Fruit fly (Drosophila melanogaster) whole organism, embryonic: ENCODE results near the gene vih.
A peak's percentile ranks its signal among the peaks of the same experiment; 100 is the strongest.

ENCODE experiments used
- Asciz ChIP-seq: fragments of 200-800 bp; sonication (Bioruptor generic); optimal IDR thresholded peaks from 2 replicates; lab custom pipeline; 2017; ENCODE audit warnings: missing biosample characterization, mild to moderate bottlenecking, missing genetic modification characterization, missing genetic modification reagents
- Atf3 ChIP-seq: fragments of 200-800 bp; sonication (Bioruptor generic); optimal IDR thresholded peaks from 3 replicates; lab custom pipeline; 2016; ENCODE audit warnings: missing biosample characterization, missing genetic modification characterization
- CG10321 ChIP-seq: fragments of 200-800 bp; sonication (Bioruptor generic); IDR thresholded peaks from 2 replicates; pipeline ENCODE4 v1.3.6; 2022; ENCODE audit warnings: missing biosample characterization, missing genetic modification characterization
- CG10431 ChIP-seq: fragments of 200-800 bp; sonication (Bioruptor generic); optimal IDR thresholded peaks from 3 replicates; lab custom pipeline; 2018; ENCODE audit warnings: missing biosample characterization, mild to moderate bottlenecking, missing genetic modification characterization
- CG11093 ChIP-seq: fragments of 200-800 bp; sonication (Bioruptor generic); IDR thresholded peaks from 3 replicates; pipeline ENCODE4 v1.3.6; 2022; ENCODE audit warnings: missing biosample characterization, missing genetic modification characterization
- CG12236 ChIP-seq: fragments of 200-800 bp; sonication (Bioruptor generic); optimal IDR thresholded peaks from 2 replicates; lab custom pipeline; 2016; ENCODE audit warnings: missing biosample characterization, missing genetic modification characterization
- CG15514 ChIP-seq: fragments of 200-800 bp; sonication (Bioruptor generic); optimal IDR thresholded peaks from 3 replicates; lab custom pipeline; 2017; ENCODE audit warnings: missing biosample characterization, missing genetic modification characterization, mild to moderate bottlenecking, moderate library complexity, missing genetic modification reagents
- CG16779 ChIP-seq: fragments of 200-800 bp; sonication (Bioruptor generic); IDR thresholded peaks from 2 replicates; pipeline ENCODE4 v1.3.6; 2022; ENCODE audit warnings: missing biosample characterization, missing genetic modification characterization
- CG17186 ChIP-seq: fragments of 200-800 bp; sonication (Bioruptor generic); optimal IDR thresholded peaks from 3 replicates; lab custom pipeline; 2017; ENCODE audit warnings: missing biosample characterization, missing genetic modification reagents, missing genetic modification characterization
- CG18262 ChIP-seq: fragments of 200-800 bp; optimal IDR thresholded peaks from 3 replicates; lab custom pipeline; 2019; ENCODE audit warnings: missing biosample characterization, mild to moderate bottlenecking, missing genetic modification characterization, moderate library complexity
- CG2712 ChIP-seq: fragments of 200-800 bp; optimal IDR thresholded peaks from 3 replicates; lab custom pipeline; 2019; ENCODE audit warnings: missing biosample characterization, mild to moderate bottlenecking, missing genetic modification characterization, moderate library complexity
- CG2875 ChIP-seq: fragments of 200-800 bp; sonication (Bioruptor generic); optimal IDR thresholded peaks from 2 replicates; lab custom pipeline; 2017; ENCODE audit warnings: missing biosample characterization, mild to moderate bottlenecking, missing genetic modification characterization, missing genetic modification reagents
- CG32772 ChIP-seq: fragments of 200-800 bp; sonication (Bioruptor generic); IDR thresholded peaks from 2 replicates; pipeline ENCODE4 v1.3.6; 2022; ENCODE audit warnings: missing biosample characterization, missing genetic modification characterization
- CG3726 ChIP-seq: fragments of 200-800 bp; sonication (Bioruptor generic); IDR thresholded peaks from 3 replicates; pipeline ENCODE4, ENCODE4 v1.3.6; 2022; ENCODE audit warnings: missing biosample characterization, missing genetic modification characterization
- CG9932 ChIP-seq: fragments of 200-800 bp; sonication (Bioruptor generic); IDR thresholded peaks from 2 replicates; pipeline ENCODE4 v1.3.6; 2022; ENCODE audit warnings: missing biosample characterization, missing genetic modification characterization
- Dad ChIP-seq: fragments of 200-800 bp; sonication (Bioruptor generic); optimal IDR thresholded peaks from 3 replicates; lab custom pipeline; 2016; ENCODE audit warnings: missing biosample characterization, missing genetic modification characterization
- Dek ChIP-seq: fragments of 200-800 bp; sonication (Bioruptor generic); optimal IDR thresholded peaks from 3 replicates; lab custom pipeline; 2019; ENCODE audit warnings: missing biosample characterization, mild to moderate bottlenecking, missing genetic modification characterization, moderate library complexity
- Doc3 ChIP-seq: fragments of 200-800 bp; sonication (Bioruptor generic); IDR thresholded peaks from 3 replicates; pipeline ENCODE4 v1.3.6; 2022; ENCODE audit warnings: missing biosample characterization, missing genetic modification characterization; ENCODE audit not compliant: partially characterized antibody
- Dp ChIP-seq: fragments of 200-800 bp; sonication (Bioruptor generic); optimal IDR thresholded peaks from 2 replicates; lab custom pipeline; 2018; ENCODE audit warnings: missing biosample characterization, mild to moderate bottlenecking, missing genetic modification characterization, moderate library complexity
- Ets97D ChIP-seq: fragments of 200-800 bp; sonication (Bioruptor generic); optimal IDR thresholded peaks from 3 replicates; lab custom pipeline; 2016; ENCODE audit warnings: missing biosample characterization, missing genetic modification characterization
- Gsc ChIP-seq: fragments of 200-800 bp; sonication (Bioruptor generic); IDR thresholded peaks from 2 replicates; pipeline ENCODE4 v1.3.6; 2022; ENCODE audit warnings: missing biosample characterization, missing genetic modification characterization
- Hmr ChIP-seq: fragments of 200-800 bp; sonication (Bioruptor generic); optimal IDR thresholded peaks from 3 replicates; lab custom pipeline; 2017; ENCODE audit warnings: mild to moderate bottlenecking, missing biosample characterization, missing genetic modification reagents, missing genetic modification characterization
- Hsf ChIP-seq: fragments of 200-800 bp; sonication (Bioruptor generic); optimal IDR thresholded peaks from 3 replicates; lab custom pipeline; 2016; ENCODE audit warnings: missing biosample characterization, missing genetic modification characterization
- Kr ChIP-seq: fragments of 200-800 bp; sonication (Bioruptor generic); optimal IDR thresholded peaks from 2 replicates; lab custom pipeline; 2017; ENCODE audit warnings: missing biosample characterization, mild to moderate bottlenecking, missing genetic modification characterization
- Lim3 ChIP-seq: fragments of 200-800 bp; sonication (Bioruptor generic); IDR thresholded peaks from 2 replicates; pipeline ENCODE4 v1.3.6; 2022; ENCODE audit warnings: missing biosample characterization, missing genetic modification characterization
- NC2α ChIP-seq: fragments of 200-800 bp; sonication (Bioruptor generic); optimal IDR thresholded peaks from 2 replicates; lab custom pipeline; 2016; ENCODE audit warnings: missing biosample characterization, missing genetic modification characterization
- PHDP ChIP-seq: fragments of 200-800 bp; sonication (Bioruptor generic); optimal IDR thresholded peaks from 3 replicates; lab custom pipeline; 2018; ENCODE audit warnings: missing biosample characterization, mild to moderate bottlenecking, missing genetic modification characterization, moderate library complexity
- Rfx ChIP-seq: fragments of 200-800 bp; sonication (Bioruptor generic); IDR thresholded peaks from 2 replicates; pipeline ENCODE4 v1.3.6; 2022; ENCODE audit warnings: missing biosample characterization, missing genetic modification characterization
- YL-1 ChIP-seq: fragments of 200-800 bp; sonication (Bioruptor generic); optimal IDR thresholded peaks from 3 replicates; lab custom pipeline; 2017; ENCODE audit warnings: missing biosample characterization, mild to moderate bottlenecking, missing genetic modification characterization
- cg ChIP-seq: fragments of 200-800 bp; sonication (Bioruptor generic); optimal IDR thresholded peaks from 3 replicates; lab custom pipeline; 2019; ENCODE audit warnings: missing biosample characterization, mild to moderate bottlenecking, missing genetic modification characterization, moderate library complexity
- chm ChIP-seq: fragments of 200-800 bp; sonication (Bioruptor generic); IDR thresholded peaks from 2 replicates; pipeline ENCODE4 v1.3.6; 2022; ENCODE audit warnings: missing biosample characterization, missing genetic modification characterization
- croc ChIP-seq: fragments of 200-800 bp; sonication (Bioruptor generic); conservative IDR thresholded peaks from 3 replicates; pipeline ENCODE4 v1.3.6; 2022; ENCODE audit warnings: missing biosample characterization, missing genetic modification characterization
- crol ChIP-seq: fragments of 200-800 bp; sonication (Bioruptor generic); IDR thresholded peaks from 2 replicates; pipeline ENCODE4 v1.3.6; 2022; ENCODE audit warnings: missing biosample characterization, missing genetic modification characterization
- da ChIP-seq: fragments of 200-800 bp; sonication (Bioruptor generic); optimal IDR thresholded peaks from 2 replicates; lab custom pipeline; 2016; ENCODE audit warnings: missing biosample characterization, missing genetic modification characterization
- danr ChIP-seq: fragments of 200-800 bp; sonication (Bioruptor generic); IDR thresholded peaks from 2 replicates; pipeline ENCODE4 v1.3.6; 2022; ENCODE audit warnings: missing biosample characterization, missing genetic modification characterization
- gsb ChIP-seq: fragments of 200-800 bp; sonication (Bioruptor generic); IDR thresholded peaks from 2 replicates; pipeline ENCODE4 v1.3.6; 2022; ENCODE audit warnings: missing biosample characterization, missing genetic modification characterization
- lab ChIP-seq: fragments of 200-800 bp; sonication (Bioruptor generic); optimal IDR thresholded peaks from 3 replicates; lab custom pipeline; 2017; ENCODE audit warnings: missing biosample characterization, missing genetic modification characterization, mild to moderate bottlenecking, moderate library complexity, missing genetic modification reagents
- maf-S ChIP-seq: fragments of 200-800 bp; sonication (Bioruptor generic); optimal IDR thresholded peaks from 2 replicates; lab custom pipeline; 2016; ENCODE audit warnings: missing biosample characterization, missing genetic modification characterization
- mirr ChIP-seq: fragments of 200-800 bp; sonication (Bioruptor generic); optimal IDR thresholded peaks from 3 replicates; lab custom pipeline; 2018; ENCODE audit warnings: missing biosample characterization, mild to moderate bottlenecking, missing genetic modification characterization
- nmo ChIP-seq: fragments of 200-800 bp; sonication (Bioruptor generic); optimal IDR thresholded peaks from 2 replicates; lab custom pipeline; 2018; ENCODE audit warnings: missing biosample characterization, mild to moderate bottlenecking, missing genetic modification characterization, moderate library complexity
- nom ChIP-seq: fragments of 200-800 bp; sonication (Bioruptor generic); optimal IDR thresholded peaks from 2 replicates; lab custom pipeline; 2017; ENCODE audit warnings: missing biosample characterization, missing genetic modification characterization, mild to moderate bottlenecking, moderate library complexity, missing genetic modification reagents
- phol ChIP-seq: fragments of 200-800 bp; sonication (Bioruptor generic); optimal IDR thresholded peaks from 3 replicates; lab custom pipeline; 2018; ENCODE audit warnings: missing biosample characterization, mild to moderate bottlenecking, missing genetic modification characterization, moderate library complexity
- pum ChIP-seq: fragments of 200-800 bp; sonication (Bioruptor generic); optimal IDR thresholded peaks from 2 replicates; lab custom pipeline; 2016; ENCODE audit warnings: missing biosample characterization, missing genetic modification characterization
- rib ChIP-seq: fragments of 200-800 bp; sonication (Bioruptor generic); IDR thresholded peaks from 2 replicates; pipeline ENCODE4 v1.3.6; 2022; ENCODE audit warnings: missing biosample characterization, missing genetic modification characterization
- sima ChIP-seq: fragments of 200-800 bp; sonication (Bioruptor generic); optimal IDR thresholded peaks from 2 replicates; lab custom pipeline; 2016; ENCODE audit warnings: missing biosample characterization, missing genetic modification characterization
- slp2 ChIP-seq: fragments of 200-800 bp; sonication (Bioruptor generic); optimal IDR thresholded peaks from 2 replicates; lab custom pipeline; 2016; ENCODE audit warnings: missing biosample characterization, missing genetic modification characterization
- sug ChIP-seq: fragments of 200-800 bp; optimal IDR thresholded peaks from 2 replicates; lab custom pipeline; 2019; ENCODE audit warnings: missing biosample characterization, mild to moderate bottlenecking, missing genetic modification characterization, moderate library complexity
- tio ChIP-seq: fragments of 200-800 bp; sonication (Bioruptor generic); optimal IDR thresholded peaks from 2 replicates; lab custom pipeline; 2017; ENCODE audit warnings: missing biosample characterization, missing genetic modification characterization, inconsistent platforms
- trh ChIP-seq: fragments of 200-800 bp; sonication (Bioruptor generic); optimal IDR thresholded peaks from 2 replicates; lab custom pipeline; 2016; ENCODE audit warnings: missing biosample characterization, missing genetic modification characterization
- wek ChIP-seq: fragments of 200-800 bp; sonication (Bioruptor generic); optimal IDR thresholded peaks from 3 replicates; lab custom pipeline; 2018; ENCODE audit warnings: missing biosample characterization, mild to moderate bottlenecking, missing genetic modification characterization, moderate library complexity
- zen ChIP-seq: fragments of 200-800 bp; sonication (Bioruptor generic); optimal IDR thresholded peaks from 3 replicates; lab custom pipeline; 2018; ENCODE audit warnings: missing biosample characterization, mild to moderate bottlenecking, missing genetic modification characterization, moderate library complexity
- zfh2 ChIP-seq: fragments of 200-800 bp; sonication (Bioruptor generic); optimal IDR thresholded peaks from 2 replicates; lab custom pipeline; 2016; ENCODE audit warnings: missing biosample characterization, missing genetic modification characterization

vih gene

dm6 chr3L:12471471-12471978, 32.6 kb upstream of the vih start, which contains the start of gene CG10616 (continued):
- TF ChIP-seq sima (GFP tag; lab: Kevin White, UChicago) (no peak), mirr (GFP tag; lab: Kevin White, UChicago) (no peak), PHDP (tag; lab: Kevin White, UChicago) (no peak), CG12236 (GFP tag; lab: Kevin White, UChicago) (no peak), rib (GFP tag; lab: Robert Waterston, UW) (no peak), cg (GFP tag; lab: Kevin White, UChicago) (no peak), Hmr (GFP tag; lab: Kevin White, UChicago) (no peak), trh (no peak), Atf3 (GFP tag; lab: Kevin White, UChicago) (no peak), Asciz (GFP tag; lab: Kevin White, UChicago) (no peak), NC2α (GFP tag; lab: Kevin White, UChicago) (no peak), maf-S (GFP tag; lab: Kevin White, UChicago) (no peak), CG11093 (GFP tag; lab: Robert Waterston, UW) (no peak), wek (GFP tag; lab: Kevin White, UChicago) (no peak), CG10321 (GFP tag; lab: Robert Waterston, UW) (no peak), CG17186 (GFP tag; lab: Kevin White, UChicago) (no peak), Hsf (GFP tag; lab: Kevin White, UChicago) (no peak), pum (no peak), CG16779 (no peak), Rfx (GFP tag; lab: Robert Waterston, UW) (no peak), Dek (tag; lab: Kevin White, UChicago) (no peak), CG2875 (no peak), croc (GFP tag; lab: Robert Waterston, UW) (no peak), CG3726 (GFP tag; lab: Robert Waterston, UW) (no peak), gsb (no peak), lab (GFP tag; lab: Kevin White, UChicago) (no peak), CG10431 (GFP tag; lab: Kevin White, UChicago) (no peak), Gsc (no peak), Lim3 (GFP tag; lab: Robert Waterston, UW) (no peak), da (no peak), nom (GFP tag; lab: Kevin White, UChicago) (no peak), crol (GFP tag; lab: Robert Waterston, UW) (no peak), Dad (GFP tag; lab: Kevin White, UChicago) (no peak), YL-1 (GFP tag; lab: Kevin White, UChicago) (peak; percentile 47), CG32772 (GFP tag; lab: Robert Waterston, UW) (no peak), slp2 (GFP tag; lab: Kevin White, UChicago) (no peak), sug (tag; lab: Kevin White, UChicago) (peak; percentile 69), zen (tag; lab: Kevin White, UChicago) (no peak), chm (GFP tag; lab: Robert Waterston, UW) (no peak), zfh2 (no peak), Kr (GFP tag; lab: Kevin White, UChicago) (no peak), CG15514 (GFP tag; lab: Kevin White, UChicago) (no peak), CG9932 (no peak; the same call in 1 of the 2 replicates), Ets97D (GFP tag; lab: Kevin White, UChicago) (peak; percentile 66), Dp (GFP tag; lab: Kevin White, UChicago) (peak; percentile 68), phol (tag; lab: Kevin White, UChicago) (peak; percentile 45), CG2712 (tag; lab: Kevin White, UChicago) (peak; percentile 37), CG18262 (tag; lab: Kevin White, UChicago) (peak; percentile 16), nmo (GFP tag; lab: Kevin White, UChicago) (no peak), Doc3 (GFP tag; lab: Robert Waterston, UW) (peak; percentile 97), tio (GFP tag; lab: Kevin White, UChicago) (no peak), danr (no peak)
